Worm (Caenorhabditis elegans) whole organism, young adult: Measurements from ENCODE around the gene srw-9.

Experiments
- ceh-58 ChIP-seq: fragments of 200-800 bp; sonication (Bioruptor generic); IDR thresholded peaks from 2 replicates; pipeline ENCODE4 v1.3.6; 2022; ENCODE audit warnings: missing genetic modification characterization, missing compliant biosample characterization
- sea-2 ChIP-seq: fragments of 200-800 bp; sonication (Bioruptor generic); IDR thresholded peaks from 2 replicates; pipeline ENCODE4 v1.3.6; 2022; ENCODE audit warnings: missing genetic modification characterization, missing compliant biosample characterization
- snpc-4 ChIP-seq, 5 experiments: fragments of 150-350 bp in 1 of 5; sonication (generic microtip) in 4 of 5; optimal IDR thresholded peaks; 2 replicates each; lab custom pipeline; 2014 to 2018; ENCODE audit warnings: missing genetic modification characterization in 5 of 5, missing biosample characterization in 3 of 5, antibody characterized with exemption in 2 of 5, mild to moderate bottlenecking in 2 of 5, missing compliant biosample characterization in 2 of 5, missing genotype in 2 of 5, moderate library complexity in 2 of 5, missing genetic modification reagents in 1 of 5

- TF ChIP-seq snpc-4 (GFP tag; optimal IDR thresholded peaks at IDR 0.05; lab: Kevin White, UChicago) = no peak
- TF ChIP-seq snpc-4 (tag; optimal IDR thresholded peaks at IDR 0.05; lab: Kevin White, UChicago) = no peak
- no peak for TF ChIP-seq ceh-58 (GFP tag; lab: Robert Waterston, UW)
- TF ChIP-seq sea-2 (GFP tag; lab: Robert Waterston, UW) = no peak
Observed at ce11 chrIII:12784854-12785253, 27.4 kb downstream of the srw-9 start, which contains the start of gene lgc-37.
